Worm (Caenorhabditis elegans) whole organism, L3 larva: ENCODE data around the gene srv-1.

Source experiments
- R02D3.7 ChIP-seq: fragments of 150-350 bp; optimal IDR thresholded peaks from 2 replicates; lab custom pipeline; 2014; ENCODE audit warnings: missing biosample characterization, missing genetic modification characterization
- aly-2 ChIP-seq: fragments of 150-350 bp; optimal IDR thresholded peaks from 2 replicates; lab custom pipeline; 2014; ENCODE audit warnings: missing biosample characterization, missing genetic modification characterization
- ceh-82 ChIP-seq: fragments of 150-350 bp; optimal IDR thresholded peaks from 2 replicates; lab custom pipeline; 2014; ENCODE audit warnings: missing biosample characterization, missing genetic modification characterization
- daf-12 ChIP-seq: fragments of 150-350 bp; optimal IDR thresholded peaks from 2 replicates; lab custom pipeline; 2014; ENCODE audit warnings: missing biosample characterization, missing genetic modification reagents, missing genetic modification characterization
- fkh-2 ChIP-seq: fragments of 150-350 bp; optimal IDR thresholded peaks from 2 replicates; lab custom pipeline; 2014; ENCODE audit warnings: missing biosample characterization, missing genetic modification reagents, missing genetic modification characterization
- jun-1 ChIP-seq: fragments of 150-350 bp; optimal IDR thresholded peaks from 2 replicates; lab custom pipeline; 2014; ENCODE audit warnings: missing biosample characterization, missing genetic modification reagents, missing genetic modification characterization
- lin-15B ChIP-seq: fragments of 150-350 bp; optimal IDR thresholded peaks from 2 replicates; lab custom pipeline; 2014; ENCODE audit warnings: missing biosample characterization, missing genetic modification characterization
- pha-4 ChIP-seq: fragments of 150-350 bp; optimal IDR thresholded peaks from 2 replicates; lab custom pipeline; 2014; ENCODE audit warnings: missing biosample characterization, missing genetic modification reagents, missing genetic modification characterization
- pqm-1 ChIP-seq: fragments of 150-350 bp; optimal IDR thresholded peaks from 2 replicates; lab custom pipeline; 2017; ENCODE audit warnings: missing biosample characterization, missing genetic modification characterization, inconsistent platforms
- snpc-4 ChIP-seq: fragments of 150-350 bp; optimal IDR thresholded peaks from 2 replicates; lab custom pipeline; 2014; ENCODE audit warnings: missing biosample characterization, missing genetic modification characterization
- unc-62 ChIP-seq: fragments of 150-350 bp; sonication (generic microtip); optimal IDR thresholded peaks from 4 replicates; lab custom pipeline; 2014; ENCODE audit warnings: missing biosample characterization, missing genetic modification reagents, missing genetic modification characterization

DNA sequence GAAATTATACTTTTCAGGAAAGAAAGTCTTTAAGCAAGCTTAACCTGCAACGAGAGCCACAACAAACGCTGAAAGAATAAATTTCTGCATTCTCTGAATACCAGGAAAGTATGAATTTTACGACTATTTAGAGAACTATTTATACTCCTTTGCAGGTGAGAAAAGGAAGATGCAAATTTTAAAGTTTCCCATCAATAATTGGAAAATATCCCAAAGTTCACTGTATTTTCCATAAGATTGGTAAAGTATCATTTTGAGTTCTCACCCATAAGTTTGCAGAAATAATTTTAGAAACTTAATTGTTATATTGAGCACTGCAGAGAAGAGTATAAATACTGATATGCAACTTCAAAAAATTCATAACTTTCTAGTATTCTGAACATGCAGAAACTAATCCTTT lies 9.3 kb downstream of the srv-1 start, which contains the start of gene clec-158:
- TF ChIP-seq unc-62 (GFP tag; lab: Kevin White, UChicago): no peak
- TF ChIP-seq pha-4 (tag; lab: Kevin White, UChicago): no peak
- no peak for TF ChIP-seq snpc-4 (tag; lab: Kevin White, UChicago)
- TF ChIP-seq lin-15B (tag; lab: Kevin White, UChicago): no peak
- TF ChIP-seq R02D3.7 (tag; lab: Kevin White, UChicago): no peak
- no peak for TF ChIP-seq daf-12
- TF ChIP-seq fkh-2 (tag; lab: Kevin White, UChicago): no peak
- TF ChIP-seq jun-1 (tag; lab: Kevin White, UChicago): no peak
- TF ChIP-seq ceh-82 (tag; lab: Kevin White, UChicago): no peak
- TF ChIP-seq pqm-1: no peak
- TF ChIP-seq aly-2 (tag; lab: Kevin White, UChicago): no peak
